Worm (Caenorhabditis elegans) whole organism, early embryonic: ENCODE data around the gene F20D12.7.

Source experiments
- B0310.2 ChIP-seq: sonication (generic microtip); optimal IDR thresholded peaks from 2 replicates; lab custom pipeline; 2016; ENCODE audit warnings: mild to moderate bottlenecking, missing genetic modification characterization, missing compliant biosample characterization
- F13C5.2 ChIP-seq: sonication (generic microtip); optimal IDR thresholded peaks from 2 replicates; lab custom pipeline; 2017; ENCODE audit warnings: mild to moderate bottlenecking, missing genetic modification characterization, inconsistent platforms, missing compliant biosample characterization
- aly-1 ChIP-seq: sonication (generic microtip); optimal IDR thresholded peaks from 2 replicates; lab custom pipeline; 2016; ENCODE audit warnings: missing genetic modification characterization, missing compliant biosample characterization
- ama-1 ChIP-seq: fragments of 150-350 bp; optimal IDR thresholded peaks from 2 replicates; lab custom pipeline; 2014
- ceh-13 ChIP-seq: fragments of 200-800 bp; sonication (Bioruptor generic); optimal IDR thresholded peaks from 2 replicates; lab custom pipeline; 2018; ENCODE audit warnings: mild to moderate bottlenecking, missing genetic modification characterization, missing compliant biosample characterization
- ceh-36 ChIP-seq: sonication (generic microtip); optimal IDR thresholded peaks from 2 replicates; lab custom pipeline; 2016; ENCODE audit warnings: missing genetic modification characterization, inconsistent platforms, missing compliant biosample characterization
- ets-7 ChIP-seq: sonication (generic microtip); optimal IDR thresholded peaks from 2 replicates; lab custom pipeline; 2016; ENCODE audit warnings: missing genotype, missing genetic modification characterization, missing compliant biosample characterization
- flt-1 ChIP-seq: fragments of 200-800 bp; sonication (Bioruptor generic); IDR thresholded peaks from 2 replicates; pipeline ENCODE4 v1.3.6; 2022; ENCODE audit warnings: missing genetic modification characterization, missing compliant biosample characterization
- hmbx-1 ChIP-seq: sonication (generic microtip); optimal IDR thresholded peaks from 2 replicates; lab custom pipeline; 2016; ENCODE audit warnings: mild to moderate bottlenecking, missing genetic modification characterization, missing compliant biosample characterization
- hmg-4 ChIP-seq: fragments of 200-800 bp; sonication (Bioruptor generic); optimal IDR thresholded peaks from 2 replicates; lab custom pipeline; 2018; ENCODE audit warnings: mild to moderate bottlenecking, missing genetic modification characterization, missing compliant biosample characterization
- hnd-1 ChIP-seq: sonication (generic microtip); optimal IDR thresholded peaks from 2 replicates; lab custom pipeline; 2016; ENCODE audit warnings: missing genetic modification characterization, missing compliant biosample characterization
- pes-1 ChIP-seq: fragments of 200-800 bp; sonication (Bioruptor generic); IDR thresholded peaks from 2 replicates; pipeline ENCODE4 v1.3.6; 2022; ENCODE audit warnings: missing genetic modification reagents, missing genetic modification characterization, missing compliant biosample characterization
- scrt-1 ChIP-seq: fragments of 200-800 bp; sonication (Bioruptor generic); IDR thresholded peaks from 2 replicates; pipeline ENCODE4 v1.3.6; 2022; ENCODE audit warnings: missing genetic modification characterization, missing compliant biosample characterization
- sea-1 ChIP-seq: fragments of 200-800 bp; sonication (Bioruptor generic); conservative IDR thresholded peaks from 2 replicates; pipeline ENCODE4 v1.3.6; 2022; ENCODE audit warnings: missing genetic modification characterization, missing compliant biosample characterization
- tbx-11 ChIP-seq: fragments of 200-800 bp; sonication (Bioruptor generic); IDR thresholded peaks from 2 replicates; pipeline ENCODE4 v1.3.6; 2022; ENCODE audit warnings: missing genetic modification characterization, missing compliant biosample characterization
- tbx-37 ChIP-seq: fragments of 200-800 bp; sonication (Bioruptor generic); conservative IDR thresholded peaks from 2 replicates; pipeline ENCODE4 v1.3.6; 2022; ENCODE audit warnings: missing genetic modification reagents, missing genetic modification characterization, missing compliant biosample characterization
- tra-4 ChIP-seq: sonication (generic microtip); optimal IDR thresholded peaks from 2 replicates; lab custom pipeline; 2017; ENCODE audit warnings: missing genetic modification characterization, missing compliant biosample characterization

Gene F20D12.7

ce11 chrIV:7938834-7939233 lies at the start of gene F20D12.7:
F20D12.7 (minus strand) TSS chrIV:7938934.
- no peak for TF ChIP-seq scrt-1 (GFP tag; lab: Robert Waterston, UW)
- TF ChIP-seq B0310.2 (tag; lab: Kevin White, UChicago): no peak
- TF ChIP-seq pes-1 (GFP tag; lab: Robert Waterston, UW): no peak
- TF ChIP-seq aly-1 (tag; lab: Kevin White, UChicago): no peak
- TF ChIP-seq ceh-36: no peak
- TF ChIP-seq hmbx-1 (tag; lab: Kevin White, UChicago): no peak
- TF ChIP-seq tbx-11 (GFP tag; lab: Robert Waterston, UW): no peak
- no peak for TF ChIP-seq flt-1 (GFP tag; lab: Robert Waterston, UW)

ce11 chrIV:7988385-7988784 lies 49.7 kb upstream of the F20D12.7 start, which contains the start of gene col-115:
col-115 (plus strand) TSS chrIV:7988685.
- TF ChIP-seq pes-1 (GFP tag; lab: Robert Waterston, UW): no peak
- TF ChIP-seq sea-1: no peak
- no peak for TF ChIP-seq tbx-11 (GFP tag; lab: Robert Waterston, UW)
- no peak for TF ChIP-seq aly-1 (tag; lab: Kevin White, UChicago)
- TF ChIP-seq ama-1 (lab: Kevin White, UChicago): no peak
- no peak for TF ChIP-seq flt-1 (GFP tag; lab: Robert Waterston, UW)
- no peak for TF ChIP-seq ceh-13 (GFP tag; lab: Kevin White, UChicago)
- no peak for TF ChIP-seq F13C5.2
- no peak for TF ChIP-seq tbx-37 (GFP tag; lab: Robert Waterston, UW)
- TF ChIP-seq scrt-1 (GFP tag; lab: Robert Waterston, UW): no peak
- TF ChIP-seq ets-7 (tag; lab: Kevin White, UChicago): no peak
- no peak for TF ChIP-seq B0310.2 (tag; lab: Kevin White, UChicago)
- no peak for TF ChIP-seq hnd-1 (tag; lab: Kevin White, UChicago)
- TF ChIP-seq tra-4 (tag; lab: Kevin White, UChicago): no peak

ce11 chrIV:7987083-7987482 lies 48.3 kb upstream of the F20D12.7 start, which contains the start of gene mec-17:
mec-17 (minus strand) TSS chrIV:7987183.
- no peak for TF ChIP-seq scrt-1 (GFP tag; lab: Robert Waterston, UW)
- TF ChIP-seq ceh-36: no peak
- TF ChIP-seq sea-1: no peak
- no peak for TF ChIP-seq tra-4 (tag; lab: Kevin White, UChicago)
- TF ChIP-seq F13C5.2: no peak
- no peak for TF ChIP-seq tbx-11 (GFP tag; lab: Robert Waterston, UW)
- no peak for TF ChIP-seq tbx-37 (GFP tag; lab: Robert Waterston, UW)
- no peak for TF ChIP-seq ets-7 (tag; lab: Kevin White, UChicago)
- TF ChIP-seq ama-1 (lab: Kevin White, UChicago): no peak
- no peak for TF ChIP-seq pes-1 (GFP tag; lab: Robert Waterston, UW)
- no peak for TF ChIP-seq hmg-4
- TF ChIP-seq flt-1 (GFP tag; lab: Robert Waterston, UW): no peak
- TF ChIP-seq aly-1 (tag; lab: Kevin White, UChicago): no peak
- no peak for TF ChIP-seq B0310.2 (tag; lab: Kevin White, UChicago)
- no peak for TF ChIP-seq hmbx-1 (tag; lab: Kevin White, UChicago)
- no peak for TF ChIP-seq hnd-1 (tag; lab: Kevin White, UChicago)

ce11 chrIV:7985737-7986136 lies 47.0 kb upstream of the F20D12.7 start:
- TF ChIP-seq tra-4 (tag; lab: Kevin White, UChicago) (no peak), tbx-11 (GFP tag; lab: Robert Waterston, UW) (no peak), flt-1 (GFP tag; lab: Robert Waterston, UW) (no peak), aly-1 (tag; lab: Kevin White, UChicago) (no peak), hmbx-1 (tag; lab: Kevin White, UChicago) (no peak), F13C5.2 (no peak), ama-1 (lab: Kevin White, UChicago) (no peak), ceh-36 (no peak), scrt-1 (GFP tag; lab: Robert Waterston, UW) (no peak), hmg-4 (no peak), ceh-13 (GFP tag; lab: Kevin White, UChicago) (no peak), pes-1 (GFP tag; lab: Robert Waterston, UW) (no peak)

ce11 chrIV:7983728-7984346 lies 45.1 kb upstream of the F20D12.7 start:
- TF ChIP-seq aly-1 (tag; lab: Kevin White, UChicago) (no peak), ama-1 (lab: Kevin White, UChicago) (peak; percentile 55)

ce11 chrIV:7983021-7983420 lies 44.3 kb upstream of the F20D12.7 start:
- TF ChIP-seq pes-1 (GFP tag; lab: Robert Waterston, UW) (no peak), scrt-1 (GFP tag; lab: Robert Waterston, UW) (no peak), hnd-1 (tag; lab: Kevin White, UChicago) (no peak), hmbx-1 (tag; lab: Kevin White, UChicago) (no peak), sea-1 (no peak), ceh-13 (GFP tag; lab: Kevin White, UChicago) (no peak), F13C5.2 (no peak), tra-4 (tag; lab: Kevin White, UChicago) (no peak), ceh-36 (no peak), aly-1 (tag; lab: Kevin White, UChicago) (no peak), B0310.2 (tag; lab: Kevin White, UChicago) (no peak), hmg-4 (no peak), tbx-37 (GFP tag; lab: Robert Waterston, UW) (no peak), tbx-11 (GFP tag; lab: Robert Waterston, UW) (no peak), flt-1 (GFP tag; lab: Robert Waterston, UW) (no peak), ama-1 (lab: Kevin White, UChicago) (no peak), ets-7 (tag; lab: Kevin White, UChicago) (no peak)

ce11 chrIV:7982024-7982576 lies 43.4 kb upstream of the F20D12.7 start, which contains the start of gene arf-5:
arf-5 (plus strand) TSS chrIV:7982526.
- no peak for TF ChIP-seq F13C5.2
